Worm (Caenorhabditis elegans) whole organism, young adult: ENCODE results near the gene fbxa-18.

Experiments used
- B0261.1 ChIP-seq: sonication (generic microtip); optimal IDR thresholded peaks from 2 replicates; lab custom pipeline; 2016; ENCODE audit warnings: mild to moderate bottlenecking, missing genetic modification characterization, moderate library complexity, missing compliant biosample characterization
- F22D6.2 ChIP-seq: sonication (generic microtip); optimal IDR thresholded peaks from 2 replicates; lab custom pipeline; 2016; ENCODE audit warnings: mild to moderate bottlenecking, missing genetic modification characterization, missing compliant biosample characterization
- F57A8.1 ChIP-seq: fragments of 200-800 bp; sonication (Bioruptor generic); optimal IDR thresholded peaks from 2 replicates; lab custom pipeline; 2018; ENCODE audit warnings: mild to moderate bottlenecking, missing genetic modification characterization, moderate library complexity, missing compliant biosample characterization
- F57C9.4 ChIP-seq: sonication (generic microtip); optimal IDR thresholded peaks from 2 replicates; lab custom pipeline; 2017; ENCODE audit warnings: mild to moderate bottlenecking, missing genetic modification characterization, missing compliant biosample characterization
- T26A5.8 ChIP-seq: sonication (generic microtip); optimal IDR thresholded peaks from 2 replicates; lab custom pipeline; 2016; ENCODE audit warnings: missing genetic modification characterization, missing compliant biosample characterization
- Y56A3A.18 ChIP-seq: fragments of 200-800 bp; sonication (Bioruptor generic); IDR thresholded peaks from 2 replicates; pipeline ENCODE4 v1.3.6; 2022; ENCODE audit warnings: missing genetic modification reagents, missing genetic modification characterization, missing compliant biosample characterization
- Y79H2A.3 ChIP-seq: fragments of 200-800 bp; sonication (Bioruptor generic); conservative IDR thresholded peaks from 2 replicates; pipeline ENCODE4 v1.3.6; 2022; ENCODE audit warnings: missing genetic modification reagents, missing genetic modification characterization, missing compliant biosample characterization
- ZK185.1 ChIP-seq: sonication (generic microtip); optimal IDR thresholded peaks from 2 replicates; lab custom pipeline; 2016; ENCODE audit warnings: mild to moderate bottlenecking, missing genetic modification characterization, missing compliant biosample characterization; ENCODE audit not compliant: poor library complexity, severe bottlenecking
- ama-1 ChIP-seq, 3 experiments: fragments of 150-350 bp in 1 of 3; sonication (generic microtip) in 2 of 3; optimal IDR thresholded peaks; 2 replicates each; lab custom pipeline; 2014 to 2018; ENCODE audit warnings: missing biosample characterization in 2 of 3, missing genetic modification characterization in 2 of 3, missing genetic modification reagents in 2 of 3
- aptf-2 ChIP-seq: fragments of 200-800 bp; sonication (Bioruptor generic); conservative IDR thresholded peaks from 2 replicates; pipeline ENCODE4 v1.3.6; 2022; ENCODE audit warnings: missing genetic modification reagents, missing genetic modification characterization, missing compliant biosample characterization
- aptf-3 ChIP-seq: fragments of 200-800 bp; sonication (Bioruptor generic); IDR thresholded peaks from 2 replicates; pipeline ENCODE4 v1.3.6; 2022; ENCODE audit warnings: missing genetic modification characterization, missing compliant biosample characterization
- atf-7 ChIP-seq: sonication (generic microtip); optimal IDR thresholded peaks from 2 replicates; lab custom pipeline; 2017; ENCODE audit warnings: mild to moderate bottlenecking, missing genetic modification characterization, missing compliant biosample characterization
- bed-1 ChIP-seq: fragments of 200-800 bp; sonication (Bioruptor generic); IDR thresholded peaks from 2 replicates; pipeline ENCODE4 v1.3.6; 2022; ENCODE audit warnings: missing genetic modification reagents, missing genetic modification characterization, missing compliant biosample characterization
- bed-2 ChIP-seq: fragments of 200-800 bp; sonication (Bioruptor generic); IDR thresholded peaks from 2 replicates; pipeline ENCODE4 v1.3.6; 2022; ENCODE audit warnings: missing genetic modification reagents, missing genetic modification characterization, missing compliant biosample characterization
- ceh-79 ChIP-seq: sonication (generic microtip); optimal IDR thresholded peaks from 2 replicates; lab custom pipeline; 2017; ENCODE audit warnings: mild to moderate bottlenecking, missing genetic modification characterization, missing compliant biosample characterization
- dox-1 ChIP-seq: fragments of 200-800 bp; sonication (Bioruptor generic); IDR thresholded peaks from 2 replicates; pipeline ENCODE4 v1.3.6; 2022; ENCODE audit warnings: missing genetic modification reagents, missing genetic modification characterization, missing compliant biosample characterization
- ets-4 ChIP-seq: fragments of 200-800 bp; sonication (Bioruptor generic); optimal IDR thresholded peaks from 2 replicates; lab custom pipeline; 2018; ENCODE audit warnings: mild to moderate bottlenecking, missing genetic modification characterization, missing compliant biosample characterization
- fkh-3 ChIP-seq: sonication (generic microtip); optimal IDR thresholded peaks from 2 replicates; lab custom pipeline; 2016; ENCODE audit warnings: mild to moderate bottlenecking, missing genetic modification characterization, missing compliant biosample characterization
- gei-17 ChIP-seq: fragments of 200-800 bp; sonication (Bioruptor generic); optimal IDR thresholded peaks from 2 replicates; lab custom pipeline; 2018; ENCODE audit warnings: mild to moderate bottlenecking, missing genetic modification characterization, missing compliant biosample characterization
- him-1 ChIP-seq: sonication (generic microtip); optimal IDR thresholded peaks from 2 replicates; lab custom pipeline; 2016; ENCODE audit warnings: missing genotype, missing genetic modification reagents, missing genetic modification characterization, missing compliant biosample characterization
- hlh-12 ChIP-seq: sonication (generic microtip); optimal IDR thresholded peaks from 2 replicates; lab custom pipeline; 2016; ENCODE audit warnings: missing genetic modification characterization, missing compliant biosample characterization
- hlh-26 ChIP-seq: fragments of 200-800 bp; sonication (Bioruptor generic); conservative IDR thresholded peaks from 2 replicates; pipeline ENCODE4 v1.3.6; 2022; ENCODE audit warnings: missing genetic modification reagents, missing genetic modification characterization, missing compliant biosample characterization
- hrde-1 ChIP-seq: sonication (generic microtip); optimal IDR thresholded peaks from 2 replicates; lab custom pipeline; 2016; ENCODE audit warnings: missing genetic modification characterization, mild to moderate bottlenecking, missing compliant biosample characterization, moderate library complexity, missing genotype, missing genetic modification reagents, borderline replicate concordance
- let-526 ChIP-seq: fragments of 200-800 bp; sonication (Bioruptor generic); IDR thresholded peaks from 2 replicates; pipeline ENCODE4 v1.3.6; 2022; ENCODE audit warnings: missing genetic modification reagents, missing genetic modification characterization, missing compliant biosample characterization
- lin-26 ChIP-seq: fragments of 200-800 bp; sonication (Bioruptor generic); IDR thresholded peaks from 2 replicates; pipeline ENCODE4 v1.3.6; 2022; ENCODE audit warnings: missing genetic modification reagents, missing genetic modification characterization, missing compliant biosample characterization
- lsl-1 ChIP-seq: fragments of 200-800 bp; sonication (Bioruptor generic); optimal IDR thresholded peaks from 2 replicates; lab custom pipeline; 2018; ENCODE audit warnings: mild to moderate bottlenecking, missing genetic modification characterization, moderate library complexity, missing compliant biosample characterization
- lsy-27 ChIP-seq: sonication (generic microtip); optimal IDR thresholded peaks from 2 replicates; lab custom pipeline; 2017; ENCODE audit warnings: missing genetic modification characterization, mild to moderate bottlenecking, missing compliant biosample characterization, antibody characterized with exemption, missing genotype, borderline replicate concordance; ENCODE audit not compliant: insufficient read depth
- madf-3 ChIP-seq: fragments of 200-800 bp; sonication (Bioruptor generic); IDR thresholded peaks from 2 replicates; pipeline ENCODE4 v1.3.6; 2022; ENCODE audit warnings: missing genetic modification reagents, missing genetic modification characterization, missing compliant biosample characterization
- madf-6 ChIP-seq: fragments of 200-800 bp; sonication (Bioruptor generic); IDR thresholded peaks from 2 replicates; pipeline ENCODE4 v1.3.6; 2022; ENCODE audit warnings: missing genetic modification reagents, missing genetic modification characterization, missing compliant biosample characterization
- madf-8 ChIP-seq: fragments of 200-800 bp; sonication (Bioruptor generic); conservative IDR thresholded peaks from 2 replicates; pipeline ENCODE4 v1.3.6; 2022; ENCODE audit warnings: missing genetic modification reagents, missing genetic modification characterization, missing compliant biosample characterization
- mel-28 ChIP-seq: sonication (generic microtip); optimal IDR thresholded peaks from 2 replicates; lab custom pipeline; 2016; ENCODE audit warnings: borderline replicate concordance, mild to moderate bottlenecking, missing genetic modification characterization, missing compliant biosample characterization
- nfya-1 ChIP-seq: sonication (generic microtip); optimal IDR thresholded peaks from 2 replicates; lab custom pipeline; 2017; ENCODE audit warnings: antibody characterized with exemption, missing compliant biosample characterization, missing genetic modification characterization, borderline replicate concordance; ENCODE audit not compliant: insufficient read depth
- nhr-179 ChIP-seq: sonication (generic microtip); optimal IDR thresholded peaks from 2 replicates; lab custom pipeline; 2016; ENCODE audit warnings: mild to moderate bottlenecking, missing genetic modification characterization, missing compliant biosample characterization
- nhr-27 ChIP-seq: fragments of 200-800 bp; sonication (Bioruptor generic); optimal IDR thresholded peaks from 2 replicates; lab custom pipeline; 2018; ENCODE audit warnings: mild to moderate bottlenecking, missing genetic modification characterization, moderate library complexity, missing compliant biosample characterization
- nhr-80 ChIP-seq: sonication (generic microtip); optimal IDR thresholded peaks from 2 replicates; lab custom pipeline; 2016; ENCODE audit warnings: missing genetic modification characterization, missing compliant biosample characterization
- rec-8 ChIP-seq, 2 experiments: sonication (generic microtip); optimal IDR thresholded peaks; 2 replicates each; lab custom pipeline; 2016; ENCODE audit warnings: mild to moderate bottlenecking in 2 of 2, missing genetic modification characterization in 2 of 2, missing genetic modification reagents in 2 of 2, missing genotype in 2 of 2, missing biosample characterization in 1 of 2, missing compliant biosample characterization in 1 of 2, moderate library complexity in 1 of 2
- snpc-1.1 ChIP-seq: sonication (generic microtip); optimal IDR thresholded peaks from 2 replicates; lab custom pipeline; 2017; ENCODE audit warnings: missing genetic modification characterization, mild to moderate bottlenecking, missing compliant biosample characterization, antibody characterized with exemption, moderate library complexity, missing genotype, missing genetic modification reagents; ENCODE audit not compliant: insufficient read depth
- snpc-1.3 ChIP-seq: sonication (generic microtip); optimal IDR thresholded peaks from 2 replicates; lab custom pipeline; 2017; ENCODE audit warnings: missing genetic modification characterization, mild to moderate bottlenecking, missing compliant biosample characterization, antibody characterized with exemption, moderate library complexity, missing genotype, missing genetic modification reagents; ENCODE audit not compliant: insufficient read depth
- somi-1 ChIP-seq: fragments of 200-800 bp; sonication (Bioruptor generic); optimal IDR thresholded peaks from 2 replicates; lab custom pipeline; 2018; ENCODE audit warnings: mild to moderate bottlenecking, missing genetic modification characterization, missing compliant biosample characterization
- sptf-2 ChIP-seq: fragments of 200-800 bp; sonication (Bioruptor generic); optimal IDR thresholded peaks from 2 replicates; lab custom pipeline; 2018; ENCODE audit warnings: mild to moderate bottlenecking, missing genetic modification characterization, missing compliant biosample characterization
- zfh-2 ChIP-seq: fragments of 200-800 bp; sonication (Bioruptor generic); conservative IDR thresholded peaks from 2 replicates; pipeline ENCODE4 v1.3.6; 2022; ENCODE audit warnings: missing genetic modification reagents, missing genetic modification characterization, missing compliant biosample characterization
- zim-3 ChIP-seq: sonication (generic microtip); optimal IDR thresholded peaks from 2 replicates; lab custom pipeline; 2017; ENCODE audit warnings: mild to moderate bottlenecking, missing genetic modification characterization, moderate library complexity, missing compliant biosample characterization
- ztf-25 ChIP-seq: fragments of 200-800 bp; sonication (Bioruptor generic); IDR thresholded peaks from 2 replicates; pipeline ENCODE4 v1.3.6; 2022; ENCODE audit warnings: missing genetic modification reagents, missing genetic modification characterization, missing compliant biosample characterization
- ztf-3 ChIP-seq: fragments of 200-800 bp; sonication (Bioruptor generic); optimal IDR thresholded peaks from 2 replicates; lab custom pipeline; 2018; ENCODE audit warnings: mild to moderate bottlenecking, missing genetic modification characterization, missing compliant biosample characterization

Gene fbxa-18

ce11 chrV:16148805-16149204 lies 6.3 kb downstream of the fbxa-18 start, which contains the start of gene F10A3.4:
TSS of gene F10A3.4 (plus strand) at chrV:16149105.
- TF ChIP-seq ama-1 (optimal IDR thresholded peaks at IDR 0.05; lab: Kevin White, UChicago) (no peak), ama-1 (GFP tag; optimal IDR thresholded peaks at IDR 0.05; lab: Kevin White, UChicago) (no peak), ceh-79 (no peak), T26A5.8 (tag; lab: Kevin White, UChicago) (no peak), hlh-26 (GFP tag; lab: Robert Waterston, UW) (no peak), atf-7 (no peak), somi-1 (GFP tag; lab: Kevin White, UChicago) (no peak), ZK185.1 (tag; lab: Kevin White, UChicago) (no peak), zfh-2 (GFP tag; lab: Robert Waterston, UW) (no peak), nfya-1 (tag; lab: Kevin White, UChicago) (no peak), F22D6.2 (tag; lab: Kevin White, UChicago) (no peak), aptf-3 (GFP tag; lab: Robert Waterston, UW) (no peak), hrde-1 (no peak), gei-17 (no peak), ets-4 (GFP tag; lab: Kevin White, UChicago) (no peak), bed-1 (GFP tag; lab: Robert Waterston, UW) (no peak), zim-3 (tag; lab: Kevin White, UChicago) (no peak), Y79H2A.3 (GFP tag; lab: Robert Waterston, UW) (no peak), dox-1 (GFP tag; lab: Robert Waterston, UW) (no peak), madf-6 (no peak), him-1 (tag; lab: Kevin White, UChicago) (no peak)
- TF ChIP-seq, all 124 proteins: peak for 0

ce11 chrV:16153375-16153774 lies 10.9 kb downstream of the fbxa-18 start, which contains the start of gene str-254:
TSS of gene str-254 (minus strand) at chrV:16153475.
- TF ChIP-seq B0261.1: no peak
- TF ChIP-seq mel-28: no peak
- TF ChIP-seq F57A8.1 (GFP tag; lab: Kevin White, UChicago): no peak
- no peak for TF ChIP-seq F57C9.4
- no peak for TF ChIP-seq bed-2 (GFP tag; lab: Robert Waterston, UW)
- no peak for TF ChIP-seq F22D6.2 (tag; lab: Kevin White, UChicago)
- no peak for TF ChIP-seq madf-3 (GFP tag; lab: Robert Waterston, UW)
- TF ChIP-seq nhr-179 (tag; lab: Kevin White, UChicago): no peak
- TF ChIP-seq madf-8 (GFP tag; lab: Robert Waterston, UW): no peak
- no peak for TF ChIP-seq rec-8 (tag; optimal IDR thresholded peaks at IDR 0.05; lab: Kevin White, UChicago)
- no peak for TF ChIP-seq nhr-80 (tag; lab: Kevin White, UChicago)
- no peak for TF ChIP-seq somi-1 (GFP tag; lab: Kevin White, UChicago)
- TF ChIP-seq, all 124 proteins: peak for 0

ce11 chrV:16155111-16155510 lies 12.6 kb downstream of the fbxa-18 start, which contains the start of gene str-97:
TSS of gene str-97 (minus strand) at chrV:16155211.
- no peak for TF ChIP-seq lsy-27 (tag; lab: Kevin White, UChicago)
- no peak for TF ChIP-seq snpc-1.1 (tag; lab: Kevin White, UChicago)
- TF ChIP-seq lin-26: no peak
- no peak for TF ChIP-seq let-526 (GFP tag; lab: Robert Waterston, UW)
- TF ChIP-seq nhr-27: no peak
- no peak for TF ChIP-seq hrde-1
- TF ChIP-seq ztf-25 (GFP tag; lab: Robert Waterston, UW): no peak
- TF ChIP-seq lsl-1 (GFP tag; lab: Kevin White, UChicago): no peak
- no peak for TF ChIP-seq Y56A3A.18
- TF ChIP-seq ztf-3 (GFP tag; lab: Kevin White, UChicago): no peak
- no peak for TF ChIP-seq somi-1 (GFP tag; lab: Kevin White, UChicago)
- no peak for TF ChIP-seq sptf-2 (GFP tag; lab: Kevin White, UChicago)
- TF ChIP-seq snpc-1.3 (tag; lab: Kevin White, UChicago): no peak
- TF ChIP-seq Y79H2A.3 (GFP tag; lab: Robert Waterston, UW): no peak
- no peak for TF ChIP-seq mel-28
- no peak for TF ChIP-seq aptf-2 (GFP tag; lab: Robert Waterston, UW)
- TF ChIP-seq fkh-3: no peak
- no peak for TF ChIP-seq hlh-12
- TF ChIP-seq nfya-1 (tag; lab: Kevin White, UChicago): no peak
